Fruit fly (Drosophila melanogaster) Kc167 (cell line): Measurements from ENCODE around the gene melt.

Experiments
- Myc ChIP-seq: fragments of >200 bp; optimal IDR thresholded peaks from 2 replicates; lab custom pipeline; 2017; ENCODE audit warnings: missing external identifiers
- Sin3A ChIP-seq: fragments of >200 bp; optimal IDR thresholded peaks from 2 replicates; lab custom pipeline; 2018; ENCODE audit warnings: missing external identifiers
- h ChIP-seq: fragments of >200 bp; optimal IDR thresholded peaks from 3 replicates; lab custom pipeline; 2018; ENCODE audit warnings: missing external identifiers
- insv ChIP-seq: fragments of >200 bp; optimal IDR thresholded peaks from 3 replicates; lab custom pipeline; 2018; ENCODE audit warnings: missing external identifiers
- psq ChIP-seq: fragments of >200 bp; optimal IDR thresholded peaks from 2 replicates; lab custom pipeline; 2017; ENCODE audit warnings: missing external identifiers
- ttk ChIP-seq: sonication (Bioruptor generic); optimal IDR thresholded peaks from 2 replicates; lab custom pipeline; 2017; ENCODE audit warnings: missing external identifiers

melt gene

dm6 chr3L:7136663-7137062 lies 2.3 kb downstream of the melt start:
- TF ChIP-seq psq (lab: Kevin White, UChicago) (no peak), h (lab: Kevin White, UChicago) (no peak), insv (lab: Kevin White, UChicago) (no peak), Sin3A (lab: Kevin White, UChicago) (no peak), ttk (no peak), Myc (lab: Kevin White, UChicago) (no peak)

dm6 chr3L:7137613-7138189 lies 3.4 kb downstream of the melt start:
- no peak for TF ChIP-seq insv (lab: Kevin White, UChicago)
- no peak for TF ChIP-seq ttk
- no peak for TF ChIP-seq Myc (lab: Kevin White, UChicago)
- TF ChIP-seq h (lab: Kevin White, UChicago), result no peak
- no peak for TF ChIP-seq psq (lab: Kevin White, UChicago)
- TF ChIP-seq Sin3A (lab: Kevin White, UChicago), result no peak

dm6 chr3L:7143283-7143682 lies 9.0 kb downstream of the melt start:
- no peak for TF ChIP-seq ttk
- no peak for TF ChIP-seq Myc (lab: Kevin White, UChicago)
- no peak for TF ChIP-seq psq (lab: Kevin White, UChicago)
- no peak for TF ChIP-seq Sin3A (lab: Kevin White, UChicago)
- no peak for TF ChIP-seq h (lab: Kevin White, UChicago)
- no peak for TF ChIP-seq insv (lab: Kevin White, UChicago)

dm6 chr3L:7147796-7148195 lies 13.5 kb downstream of the melt start:
- TF ChIP-seq insv (lab: Kevin White, UChicago), result no peak
- no peak for TF ChIP-seq Myc (lab: Kevin White, UChicago)
- no peak for TF ChIP-seq Sin3A (lab: Kevin White, UChicago)
- TF ChIP-seq ttk, result no peak
- TF ChIP-seq psq (lab: Kevin White, UChicago), result no peak

dm6 chr3L:7149388-7149787 lies 15.1 kb downstream of the melt start:
- TF ChIP-seq Sin3A (lab: Kevin White, UChicago) (no peak), ttk (no peak), Myc (lab: Kevin White, UChicago) (no peak), h (lab: Kevin White, UChicago) (no peak), insv (lab: Kevin White, UChicago) (no peak), psq (lab: Kevin White, UChicago) (no peak)

- TF ChIP-seq ttk (no peak), h (lab: Kevin White, UChicago) (no peak)
Observed at dm6 chr3L:7149827-7150226, 15.5 kb downstream of the melt start.

- TF ChIP-seq Myc (lab: Kevin White, UChicago) (no peak), psq (lab: Kevin White, UChicago) (no peak), Sin3A (lab: Kevin White, UChicago) (no peak), h (lab: Kevin White, UChicago) (no peak), ttk (no peak), insv (lab: Kevin White, UChicago) (no peak)
Observed at dm6 chr3L:7150850-7151249, 16.5 kb downstream of the melt start.

dm6 chr3L:7151521-7152465 lies 17.5 kb downstream of the melt start:
- no peak for TF ChIP-seq Sin3A (lab: Kevin White, UChicago)
- no peak for TF ChIP-seq h (lab: Kevin White, UChicago)
- TF ChIP-seq insv (lab: Kevin White, UChicago), result no peak
- no peak for TF ChIP-seq ttk
- no peak for TF ChIP-seq Myc (lab: Kevin White, UChicago)
- TF ChIP-seq psq (lab: Kevin White, UChicago), result no peak

- no peak for TF ChIP-seq insv (lab: Kevin White, UChicago)
- no peak for TF ChIP-seq h (lab: Kevin White, UChicago)
- no peak for TF ChIP-seq Sin3A (lab: Kevin White, UChicago)
- TF ChIP-seq ttk, result no peak
- no peak for TF ChIP-seq psq (lab: Kevin White, UChicago)
- no peak for TF ChIP-seq Myc (lab: Kevin White, UChicago)
Observed at dm6 chr3L:7153634-7154033, 19.3 kb downstream of the melt start.

- TF ChIP-seq Myc (lab: Kevin White, UChicago), result no peak
- TF ChIP-seq psq (lab: Kevin White, UChicago), result no peak
- TF ChIP-seq insv (lab: Kevin White, UChicago), result no peak
- no peak for TF ChIP-seq Sin3A (lab: Kevin White, UChicago)
- no peak for TF ChIP-seq ttk
- TF ChIP-seq h (lab: Kevin White, UChicago), result no peak
Observed at dm6 chr3L:7154249-7154648, 19.9 kb downstream of the melt start.

dm6 chr3L:7155522-7155978 lies 21.2 kb downstream of the melt start:
- no peak for TF ChIP-seq psq (lab: Kevin White, UChicago)
- no peak for TF ChIP-seq insv (lab: Kevin White, UChicago)
- no peak for TF ChIP-seq Sin3A (lab: Kevin White, UChicago)
- TF ChIP-seq ttk, result no peak
- TF ChIP-seq h (lab: Kevin White, UChicago), result no peak
- no peak for TF ChIP-seq Myc (lab: Kevin White, UChicago)

dm6 chr3L:7156239-7156638 lies 21.9 kb downstream of the melt start:
- no peak for TF ChIP-seq ttk
- no peak for TF ChIP-seq insv (lab: Kevin White, UChicago)
- TF ChIP-seq h (lab: Kevin White, UChicago), result no peak
